Worm (Caenorhabditis elegans) whole organism, young adult: ENCODE measurements around the gene vha-2.
A peak's percentile ranks its signal among the peaks of the same experiment; 100 is the strongest.

Experiments used
- C17E4.6 ChIP-seq: fragments of 200-800 bp; sonication (Bioruptor generic); IDR thresholded peaks from 2 replicates; pipeline ENCODE4 v1.3.6; 2022; ENCODE audit warnings: missing genetic modification reagents, missing genetic modification characterization, missing compliant biosample characterization
- D2030.7 ChIP-seq: fragments of 200-800 bp; sonication (Bioruptor generic); IDR thresholded peaks from 2 replicates; pipeline ENCODE4 v1.3.6; 2022; ENCODE audit warnings: missing genetic modification reagents, missing genetic modification characterization, missing compliant biosample characterization
- F33H1.4 ChIP-seq: fragments of 200-800 bp; sonication (Bioruptor generic); IDR thresholded peaks from 2 replicates; pipeline ENCODE4 v1.3.6; 2022; ENCODE audit warnings: missing genetic modification reagents, missing genetic modification characterization, missing compliant biosample characterization
- F52B5.7 ChIP-seq: sonication (generic microtip); optimal IDR thresholded peaks from 2 replicates; lab custom pipeline; 2016; ENCODE audit warnings: mild to moderate bottlenecking, missing genetic modification characterization, missing compliant biosample characterization
- K12H6.12 ChIP-seq: fragments of 200-800 bp; sonication (Bioruptor generic); optimal IDR thresholded peaks from 2 replicates; lab custom pipeline; 2018; ENCODE audit warnings: mild to moderate bottlenecking, missing genetic modification characterization, missing compliant biosample characterization
- Y53F4B.3 ChIP-seq: fragments of 200-800 bp; sonication (Bioruptor generic); IDR thresholded peaks from 2 replicates; pipeline ENCODE4 v1.3.6; 2022; ENCODE audit warnings: missing genetic modification reagents, missing genetic modification characterization, missing compliant biosample characterization
- Y56A3A.18 ChIP-seq: fragments of 200-800 bp; sonication (Bioruptor generic); IDR thresholded peaks from 2 replicates; pipeline ENCODE4 v1.3.6; 2022; ENCODE audit warnings: missing genetic modification reagents, missing genetic modification characterization, missing compliant biosample characterization
- ZK185.1 ChIP-seq: sonication (generic microtip); optimal IDR thresholded peaks from 2 replicates; lab custom pipeline; 2016; ENCODE audit warnings: mild to moderate bottlenecking, missing genetic modification characterization, missing compliant biosample characterization; ENCODE audit not compliant: poor library complexity, severe bottlenecking
- ama-1 ChIP-seq, 3 experiments: fragments of 150-350 bp in 1 of 3; sonication (generic microtip) in 2 of 3; optimal IDR thresholded peaks; 2 replicates each; lab custom pipeline; 2014 to 2018; ENCODE audit warnings: missing biosample characterization in 2 of 3, missing genetic modification characterization in 2 of 3, missing genetic modification reagents in 2 of 3
- aptf-2 ChIP-seq: fragments of 200-800 bp; sonication (Bioruptor generic); conservative IDR thresholded peaks from 2 replicates; pipeline ENCODE4 v1.3.6; 2022; ENCODE audit warnings: missing genetic modification reagents, missing genetic modification characterization, missing compliant biosample characterization
- athp-1 ChIP-seq: sonication (generic microtip); optimal IDR thresholded peaks from 2 replicates; lab custom pipeline; 2017; ENCODE audit warnings: mild to moderate bottlenecking, missing genetic modification characterization, missing compliant biosample characterization
- attf-5 ChIP-seq: fragments of 200-800 bp; sonication (Bioruptor generic); optimal IDR thresholded peaks from 2 replicates; lab custom pipeline; 2018; ENCODE audit warnings: mild to moderate bottlenecking, missing genetic modification characterization, missing compliant biosample characterization
- bed-1 ChIP-seq: fragments of 200-800 bp; sonication (Bioruptor generic); IDR thresholded peaks from 2 replicates; pipeline ENCODE4 v1.3.6; 2022; ENCODE audit warnings: missing genetic modification reagents, missing genetic modification characterization, missing compliant biosample characterization
- bed-2 ChIP-seq: fragments of 200-800 bp; sonication (Bioruptor generic); IDR thresholded peaks from 2 replicates; pipeline ENCODE4 v1.3.6; 2022; ENCODE audit warnings: missing genetic modification reagents, missing genetic modification characterization, missing compliant biosample characterization
- ceh-40 ChIP-seq: fragments of 200-800 bp; sonication (Bioruptor generic); IDR thresholded peaks from 2 replicates; pipeline ENCODE4 v1.3.6; 2022; ENCODE audit warnings: missing genetic modification characterization, missing compliant biosample characterization
- ceh-79 ChIP-seq: sonication (generic microtip); optimal IDR thresholded peaks from 2 replicates; lab custom pipeline; 2017; ENCODE audit warnings: mild to moderate bottlenecking, missing genetic modification characterization, missing compliant biosample characterization
- dox-1 ChIP-seq: fragments of 200-800 bp; sonication (Bioruptor generic); IDR thresholded peaks from 2 replicates; pipeline ENCODE4 v1.3.6; 2022; ENCODE audit warnings: missing genetic modification reagents, missing genetic modification characterization, missing compliant biosample characterization
- dpl-1 ChIP-seq: fragments of 150-350 bp; optimal IDR thresholded peaks from 2 replicates; lab custom pipeline; 2014; ENCODE audit warnings: missing biosample characterization, missing genetic modification reagents, missing genetic modification characterization
- efl-1 ChIP-seq: fragments of 150-350 bp; optimal IDR thresholded peaks from 2 replicates; lab custom pipeline; 2014; ENCODE audit warnings: missing biosample characterization, missing genetic modification reagents, missing genetic modification characterization
- him-1 ChIP-seq: sonication (generic microtip); optimal IDR thresholded peaks from 2 replicates; lab custom pipeline; 2016; ENCODE audit warnings: missing genotype, missing genetic modification reagents, missing genetic modification characterization, missing compliant biosample characterization
- hmg-1.2 ChIP-seq: fragments of 200-800 bp; sonication (Bioruptor generic); IDR thresholded peaks from 2 replicates; pipeline ENCODE4 v1.3.6; 2022; ENCODE audit warnings: missing genetic modification reagents, missing genetic modification characterization, missing compliant biosample characterization
- hmg-20 ChIP-seq: fragments of 200-800 bp; sonication (Bioruptor generic); IDR thresholded peaks from 2 replicates; pipeline ENCODE4 v1.3.6; 2022; ENCODE audit warnings: missing genetic modification reagents, missing genetic modification characterization, missing compliant biosample characterization
- hrde-1 ChIP-seq: sonication (generic microtip); optimal IDR thresholded peaks from 2 replicates; lab custom pipeline; 2016; ENCODE audit warnings: missing genetic modification characterization, mild to moderate bottlenecking, missing compliant biosample characterization, moderate library complexity, missing genotype, missing genetic modification reagents, borderline replicate concordance
- lag-1 ChIP-seq: fragments of 200-800 bp; sonication (Bioruptor generic); IDR thresholded peaks from 2 replicates; pipeline ENCODE4 v1.3.6; 2022; ENCODE audit warnings: missing genetic modification reagents, missing genetic modification characterization, missing compliant biosample characterization
- let-607 ChIP-seq, 2 experiments: fragments of 200-800 bp in 1 of 2; sonication (Bioruptor generic) in 1 of 2; sonication (generic microtip) in 1 of 2; optimal IDR thresholded peaks; 2 replicates each; lab custom pipeline; 2016 to 2018; ENCODE audit warnings: mild to moderate bottlenecking in 2 of 2, missing compliant biosample characterization in 2 of 2, missing genetic modification characterization in 2 of 2, moderate library complexity in 2 of 2, missing genotype in 1 of 2
- lin-26 ChIP-seq: fragments of 200-800 bp; sonication (Bioruptor generic); IDR thresholded peaks from 2 replicates; pipeline ENCODE4 v1.3.6; 2022; ENCODE audit warnings: missing genetic modification reagents, missing genetic modification characterization, missing compliant biosample characterization
- lin-35 ChIP-seq, 3 experiments: fragments of 150-350 bp in 2 of 3; sonication (generic microtip) in 1 of 3; optimal IDR thresholded peaks; 2 replicates each; lab custom pipeline; 2014 to 2018; ENCODE audit warnings: missing biosample characterization in 3 of 3, missing genetic modification characterization in 3 of 3, missing genetic modification reagents in 3 of 3
- lin-54 ChIP-seq: fragments of 200-800 bp; sonication (Bioruptor generic); optimal IDR thresholded peaks from 2 replicates; lab custom pipeline; 2018; ENCODE audit warnings: mild to moderate bottlenecking, missing genetic modification characterization, missing compliant biosample characterization
- lir-1 ChIP-seq: fragments of 200-800 bp; sonication (Bioruptor generic); conservative IDR thresholded peaks from 2 replicates; pipeline ENCODE4 v1.3.6; 2022; ENCODE audit warnings: missing genetic modification reagents, missing genetic modification characterization, missing compliant biosample characterization
- lsy-27 ChIP-seq: sonication (generic microtip); optimal IDR thresholded peaks from 2 replicates; lab custom pipeline; 2017; ENCODE audit warnings: missing genetic modification characterization, mild to moderate bottlenecking, missing compliant biosample characterization, antibody characterized with exemption, missing genotype, borderline replicate concordance; ENCODE audit not compliant: insufficient read depth
- madf-3 ChIP-seq: fragments of 200-800 bp; sonication (Bioruptor generic); IDR thresholded peaks from 2 replicates; pipeline ENCODE4 v1.3.6; 2022; ENCODE audit warnings: missing genetic modification reagents, missing genetic modification characterization, missing compliant biosample characterization
- madf-8 ChIP-seq: fragments of 200-800 bp; sonication (Bioruptor generic); conservative IDR thresholded peaks from 2 replicates; pipeline ENCODE4 v1.3.6; 2022; ENCODE audit warnings: missing genetic modification reagents, missing genetic modification characterization, missing compliant biosample characterization
- mes-4 ChIP-seq: sonication (generic microtip); optimal IDR thresholded peaks from 2 replicates; lab custom pipeline; 2016; ENCODE audit warnings: missing genotype, missing genetic modification characterization, missing compliant biosample characterization
- mxl-1 ChIP-seq: sonication (generic microtip); optimal IDR thresholded peaks from 2 replicates; lab custom pipeline; 2016; ENCODE audit warnings: missing genetic modification characterization, missing compliant biosample characterization
- nfya-2 ChIP-seq: fragments of 200-800 bp; sonication (Bioruptor generic); IDR thresholded peaks from 2 replicates; pipeline ENCODE4 v1.3.6; 2022; ENCODE audit warnings: missing genetic modification reagents, missing genetic modification characterization, missing compliant biosample characterization
- nfyb-1 ChIP-seq: fragments of 200-800 bp; sonication (Bioruptor generic); IDR thresholded peaks from 2 replicates; pipeline ENCODE4 v1.3.6; 2022; ENCODE audit warnings: missing genetic modification reagents, missing genetic modification characterization, missing compliant biosample characterization
- nhr-80 ChIP-seq: sonication (generic microtip); optimal IDR thresholded peaks from 2 replicates; lab custom pipeline; 2016; ENCODE audit warnings: missing genetic modification characterization, missing compliant biosample characterization
- pbrm-1 ChIP-seq: fragments of 200-800 bp; sonication (Bioruptor generic); IDR thresholded peaks from 2 replicates; pipeline ENCODE4 v1.3.6; 2022; ENCODE audit warnings: missing genetic modification reagents, missing genetic modification characterization, missing compliant biosample characterization
- rcor-1 ChIP-seq: fragments of 200-800 bp; sonication (Bioruptor generic); IDR thresholded peaks from 2 replicates; pipeline ENCODE4 v1.3.6; 2022; ENCODE audit warnings: missing genetic modification reagents, missing genetic modification characterization, missing compliant biosample characterization
- snpc-3.4 ChIP-seq: sonication (generic microtip); optimal IDR thresholded peaks from 2 replicates; lab custom pipeline; 2017; ENCODE audit warnings: missing genetic modification characterization, mild to moderate bottlenecking, missing compliant biosample characterization, antibody characterized with exemption, moderate library complexity, missing genotype, missing genetic modification reagents
- tlf-1 ChIP-seq: fragments of 200-800 bp; sonication (Bioruptor generic); optimal IDR thresholded peaks from 2 replicates; lab custom pipeline; 2018; ENCODE audit warnings: mild to moderate bottlenecking, missing genetic modification characterization, missing compliant biosample characterization
- unc-130 ChIP-seq: sonication (generic microtip); optimal IDR thresholded peaks from 2 replicates; lab custom pipeline; 2016; ENCODE audit warnings: missing genetic modification reagents, missing genetic modification characterization, missing compliant biosample characterization
- unc-62 ChIP-seq: fragments of 150-350 bp; optimal IDR thresholded peaks from 2 replicates; lab custom pipeline; 2014; ENCODE audit warnings: missing biosample characterization, missing genetic modification reagents, missing genetic modification characterization
- xnd-1 ChIP-seq: sonication (generic microtip); optimal IDR thresholded peaks from 2 replicates; lab custom pipeline; 2016; ENCODE audit warnings: missing genotype, missing genetic modification reagents, missing genetic modification characterization, missing compliant biosample characterization
- zim-3 ChIP-seq: sonication (generic microtip); optimal IDR thresholded peaks from 2 replicates; lab custom pipeline; 2017; ENCODE audit warnings: mild to moderate bottlenecking, missing genetic modification characterization, moderate library complexity, missing compliant biosample characterization
- ztf-25 ChIP-seq: fragments of 200-800 bp; sonication (Bioruptor generic); IDR thresholded peaks from 2 replicates; pipeline ENCODE4 v1.3.6; 2022; ENCODE audit warnings: missing genetic modification reagents, missing genetic modification characterization, missing compliant biosample characterization
- ztf-28 ChIP-seq: fragments of 200-800 bp; sonication (Bioruptor generic); IDR thresholded peaks from 2 replicates; pipeline ENCODE4 v1.3.6; 2022; ENCODE audit warnings: missing genetic modification reagents, missing genetic modification characterization, missing compliant biosample characterization

vha-2 gene

ce11 chrIII:9793592-9794417 lies 11.8 kb downstream of the vha-2 start, which contains the start of the genes R10E11.9 and mcm-6 (continued):
- TF ChIP-seq him-1 (tag; lab: Kevin White, UChicago): peak; percentile 52
- no peak for TF ChIP-seq madf-3 (GFP tag; lab: Robert Waterston, UW)
- TF ChIP-seq bed-1 (GFP tag; lab: Robert Waterston, UW): no peak
- TF ChIP-seq lir-1 (GFP tag; lab: Robert Waterston, UW): no peak
- no peak for TF ChIP-seq lin-35 (GFP tag; optimal IDR thresholded peaks at IDR 0.05; lab: Kevin White, UChicago)
- no peak for TF ChIP-seq bed-2 (GFP tag; lab: Robert Waterston, UW)
- TF ChIP-seq F33H1.4 (GFP tag; lab: Robert Waterston, UW): peak; percentile 86
- TF ChIP-seq mxl-1 (tag; lab: Kevin White, UChicago): no peak
- no peak for TF ChIP-seq ztf-28 (GFP tag; lab: Robert Waterston, UW)
- TF ChIP-seq pbrm-1: no peak
- TF ChIP-seq hmg-1.2 (GFP tag; lab: Robert Waterston, UW): peak; percentile 96
- peak; percentile 66 for TF ChIP-seq snpc-3.4 (tag; lab: Kevin White, UChicago)
- no peak for TF ChIP-seq ztf-25
- no peak for TF ChIP-seq aptf-2 (GFP tag; lab: Robert Waterston, UW)
- no peak for TF ChIP-seq athp-1 (tag; lab: Kevin White, UChicago)
- peak; percentile 55 for TF ChIP-seq D2030.7 (GFP tag; lab: Robert Waterston, UW)
- no peak for TF ChIP-seq hrde-1
- TF ChIP-seq tlf-1: peak; percentile 3
- peak; percentile 68 for TF ChIP-seq dox-1
- no peak for TF ChIP-seq F52B5.7
- peak; percentile 37 for TF ChIP-seq unc-130 (GFP tag; lab: Kevin White, UChicago)
- TF ChIP-seq lin-54 (GFP tag; lab: Kevin White, UChicago): peak; percentile 80
- TF ChIP-seq attf-5 (GFP tag; lab: Kevin White, UChicago): peak; percentile 0
- 0 out of 2 replicates have a peak, but pooled peaks have one; percentile 19 for TF ChIP-seq rcor-1 (GFP tag; lab: Robert Waterston, UW)
- TF ChIP-seq lsy-27 (tag; lab: Kevin White, UChicago): no peak
- no peak for TF ChIP-seq C17E4.6
- no peak for TF ChIP-seq lin-26
- peak; percentile 91 for TF ChIP-seq madf-8
- no peak for TF ChIP-seq Y53F4B.3 (GFP tag; lab: Robert Waterston, UW)
- TF ChIP-seq mes-4 (tag; lab: Kevin White, UChicago): no peak
- no peak for TF ChIP-seq ama-1 (optimal IDR thresholded peaks at IDR 0.05; lab: Kevin White, UChicago)
- no peak for TF ChIP-seq ama-1 (GFP tag; optimal IDR thresholded peaks at IDR 0.05; lab: Kevin White, UChicago)
- TF ChIP-seq lag-1: no peak
- TF ChIP-seq K12H6.12 (tag; lab: Kevin White, UChicago): no peak
- TF ChIP-seq unc-62 (GFP tag; lab: Kevin White, UChicago): no peak
- no peak for TF ChIP-seq ZK185.1 (tag; lab: Kevin White, UChicago)
- TF ChIP-seq hmg-20 (GFP tag; lab: Robert Waterston, UW): no peak
- no peak for TF ChIP-seq zim-3 (tag; lab: Kevin White, UChicago)
- no peak for TF ChIP-seq ceh-79
- TF ChIP-seq nfyb-1 (GFP tag; lab: Robert Waterston, UW): no peak
- peak; percentile 87 for TF ChIP-seq efl-1 (GFP tag; lab: Kevin White, UChicago)
- TF ChIP-seq dpl-1 (GFP tag; lab: Kevin White, UChicago): peak; percentile 66
- no peak for TF ChIP-seq Y56A3A.18
- peak; percentile 81 for TF ChIP-seq xnd-1 (tag; lab: Kevin White, UChicago)
- TF ChIP-seq let-607 (tag; optimal IDR thresholded peaks at IDR 0.05; lab: Kevin White, UChicago): no peak
- no peak for TF ChIP-seq ceh-40 (GFP tag; lab: Robert Waterston, UW)
- no peak for TF ChIP-seq nfya-2
- no peak for TF ChIP-seq nhr-80 (tag; lab: Kevin White, UChicago)
